Fruit fly (Drosophila melanogaster) whole organism, pupa: Measurements from ENCODE around the gene Vm26Ab.

Experiments
- CG12605 ChIP-seq: fragments of 200-800 bp; sonication (Bioruptor generic); IDR thresholded peaks from 2 replicates; pipeline ENCODE4 v1.3.6; 2022; ENCODE audit warnings: missing biosample characterization, missing genetic modification characterization
- CG14655 ChIP-seq: fragments of 200-800 bp; sonication (Bioruptor generic); optimal IDR thresholded peaks from 3 replicates; lab custom pipeline; 2017; ENCODE audit warnings: mild to moderate bottlenecking, missing biosample characterization, missing genetic modification reagents, missing genetic modification characterization
- CG17806 ChIP-seq: fragments of 200-800 bp; sonication (Bioruptor generic); optimal IDR thresholded peaks from 2 replicates; lab custom pipeline; 2018; ENCODE audit warnings: missing biosample characterization, mild to moderate bottlenecking, missing genetic modification characterization, moderate library complexity
- CG34367 ChIP-seq: fragments of 200-800 bp; sonication (Bioruptor generic); optimal IDR thresholded peaks from 2 replicates; lab custom pipeline; 2018; ENCODE audit warnings: missing biosample characterization, mild to moderate bottlenecking, missing genetic modification characterization
- CG4496 ChIP-seq: fragments of 200-800 bp; sonication (Bioruptor generic); IDR thresholded peaks from 3 replicates; pipeline ENCODE4 v1.3.6; 2022; ENCODE audit warnings: missing biosample characterization, missing genetic modification characterization
- D1 ChIP-seq: fragments of 200-800 bp; sonication (Bioruptor generic); optimal IDR thresholded peaks from 2 replicates; lab custom pipeline; 2018; ENCODE audit warnings: missing biosample characterization, mild to moderate bottlenecking, missing genetic modification characterization, moderate library complexity
- EcR ChIP-seq: fragments of 200-800 bp; sonication (Bioruptor generic); optimal IDR thresholded peaks from 3 replicates; lab custom pipeline; 2019; ENCODE audit warnings: missing biosample characterization, missing genetic modification characterization, mild to moderate bottlenecking, moderate library complexity, missing genetic modification reagents
- Ets98B ChIP-seq: fragments of 200-800 bp; sonication (Bioruptor generic); IDR thresholded peaks from 2 replicates; pipeline ENCODE4 v1.3.6; 2022; ENCODE audit warnings: missing biosample characterization, missing genetic modification characterization
- Pif1B ChIP-seq: fragments of 200-800 bp; sonication (Bioruptor generic); optimal IDR thresholded peaks from 3 replicates; lab custom pipeline; 2016; ENCODE audit warnings: missing biosample characterization, missing genetic modification characterization
- Snoo ChIP-seq: fragments of 200-800 bp; sonication (Bioruptor generic); optimal IDR thresholded peaks from 3 replicates; lab custom pipeline; 2017; ENCODE audit warnings: missing biosample characterization, mild to moderate bottlenecking, missing genetic modification characterization, inconsistent platforms
- rn ChIP-seq: fragments of 200-800 bp; sonication (Bioruptor generic); IDR thresholded peaks from 2 replicates; pipeline ENCODE4 v1.3.6; 2022; ENCODE audit warnings: missing biosample characterization, missing genetic modification characterization

DNA sequence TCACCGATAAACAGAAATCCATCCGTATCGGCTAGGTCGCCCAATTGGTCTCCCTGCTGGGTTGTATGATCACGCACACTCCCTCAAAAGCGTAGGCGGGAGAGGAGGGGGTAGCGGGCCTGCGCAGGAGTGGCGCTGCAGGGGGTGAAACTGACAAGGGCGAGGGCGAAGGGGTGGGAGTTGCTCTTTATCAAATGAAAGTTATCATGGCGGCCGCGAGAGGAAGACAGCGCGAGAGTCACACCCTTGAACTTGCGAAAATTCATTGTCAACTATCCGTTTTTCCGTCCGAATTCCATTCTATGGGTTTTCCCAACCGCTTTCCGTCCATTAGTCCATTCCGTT is 22.2 kb downstream of the Vm26Ab start:
- TF ChIP-seq CG34367 (no peak), EcR (GFP tag; lab: Kevin White, UChicago) (no peak), Ets98B (GFP tag; lab: Robert Waterston, UW) (no peak), Snoo (tag; lab: Kevin White, UChicago) (no peak), CG12605 (GFP tag; lab: Robert Waterston, UW) (no peak), rn (GFP tag; lab: Robert Waterston, UW) (no peak), CG4496 (no peak), CG17806 (tag; lab: Kevin White, UChicago) (no peak), CG14655 (GFP tag; lab: Kevin White, UChicago) (no peak), D1 (tag; lab: Kevin White, UChicago) (no peak), Pif1B (GFP tag; lab: Kevin White, UChicago) (no peak)
